Fruit fly (Drosophila melanogaster) Kc167 (cell line): ENCODE measurements around the gene Bub3.

Experiments used
- Sin3A ChIP-seq: fragments of >200 bp; optimal IDR thresholded peaks from 2 replicates; lab custom pipeline; 2018; ENCODE audit warnings: missing external identifiers
- h ChIP-seq: fragments of >200 bp; optimal IDR thresholded peaks from 3 replicates; lab custom pipeline; 2018; ENCODE audit warnings: missing external identifiers
- insv ChIP-seq: fragments of >200 bp; optimal IDR thresholded peaks from 3 replicates; lab custom pipeline; 2018; ENCODE audit warnings: missing external identifiers
- psq ChIP-seq: fragments of >200 bp; optimal IDR thresholded peaks from 2 replicates; lab custom pipeline; 2017; ENCODE audit warnings: missing external identifiers
- ttk ChIP-seq: sonication (Bioruptor generic); optimal IDR thresholded peaks from 2 replicates; lab custom pipeline; 2017; ENCODE audit warnings: missing external identifiers

DNA sequence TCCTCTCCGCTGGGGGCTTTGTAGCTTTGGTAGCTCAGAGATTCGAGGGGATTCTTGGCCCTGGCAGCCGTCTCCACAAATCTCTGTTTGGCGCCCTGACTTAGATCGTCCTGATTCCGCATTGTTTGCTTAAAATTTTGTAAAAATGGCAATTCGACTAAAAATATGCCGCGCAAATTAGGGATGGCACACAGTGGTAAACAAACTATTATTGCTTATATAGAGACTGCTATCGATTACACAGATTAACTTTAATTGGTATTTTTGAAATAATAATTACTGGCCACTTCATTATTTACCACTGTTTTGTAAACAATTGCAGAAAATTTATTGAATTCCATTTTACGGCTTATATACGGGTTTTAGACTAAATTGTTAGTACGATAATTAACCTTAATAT is 49.5 kb upstream of the Bub3 start, which contains the start of the genes Naa40 and CG18731:
- TF ChIP-seq psq (lab: Kevin White, UChicago) (no peak), ttk (lab: Kevin White, UChicago) (no peak), h (no peak), Sin3A (lab: Kevin White, UChicago) (no peak), insv (lab: Kevin White, UChicago) (no peak)
